Worm (Caenorhabditis elegans) whole organism, late embryonic: ENCODE results near the gene mrpl-51.

Source experiments
- K09A11.1 ChIP-seq: sonication (generic microtip); optimal IDR thresholded peaks from 2 replicates; lab custom pipeline; 2017; ENCODE audit warnings: antibody characterized with exemption, mild to moderate bottlenecking, missing genetic modification characterization, missing compliant biosample characterization; ENCODE audit not compliant: insufficient read depth
- T23F11.4 ChIP-seq: fragments of 200-800 bp; sonication (Bioruptor generic); optimal IDR thresholded peaks from 2 replicates; lab custom pipeline; 2018; ENCODE audit warnings: mild to moderate bottlenecking, missing genetic modification characterization, missing compliant biosample characterization
- Y22D7AL.16 ChIP-seq: sonication (generic microtip); optimal IDR thresholded peaks from 2 replicates; lab custom pipeline; 2016; ENCODE audit warnings: missing genetic modification characterization, missing compliant biosample characterization
- ama-1 ChIP-seq: fragments of 150-350 bp; optimal IDR thresholded peaks from 2 replicates; lab custom pipeline; 2014
- ceh-14 ChIP-seq: sonication (generic microtip); optimal IDR thresholded peaks from 2 replicates; lab custom pipeline; 2016; ENCODE audit warnings: missing genotype, missing genetic modification characterization, missing compliant biosample characterization
- ceh-18 ChIP-seq: sonication (generic microtip); optimal IDR thresholded peaks from 2 replicates; lab custom pipeline; 2016; ENCODE audit warnings: missing genetic modification characterization, missing compliant biosample characterization
- ceh-2 ChIP-seq: sonication (generic microtip); optimal IDR thresholded peaks from 2 replicates; lab custom pipeline; 2016; ENCODE audit warnings: missing genotype, missing genetic modification characterization, missing compliant biosample characterization
- ceh-24 ChIP-seq: sonication (generic microtip); optimal IDR thresholded peaks from 2 replicates; lab custom pipeline; 2016; ENCODE audit warnings: mild to moderate bottlenecking, missing genetic modification characterization, missing compliant biosample characterization
- ceh-31 ChIP-seq: sonication (generic microtip); optimal IDR thresholded peaks from 2 replicates; lab custom pipeline; 2016; ENCODE audit warnings: missing genetic modification characterization, missing compliant biosample characterization
- ceh-34 ChIP-seq: sonication (generic microtip); optimal IDR thresholded peaks from 2 replicates; lab custom pipeline; 2016; ENCODE audit warnings: mild to moderate bottlenecking, missing genetic modification characterization, missing compliant biosample characterization
- ceh-48 ChIP-seq: sonication (generic microtip); optimal IDR thresholded peaks from 2 replicates; lab custom pipeline; 2016; ENCODE audit warnings: missing genetic modification characterization, inconsistent platforms, missing compliant biosample characterization
- che-1 ChIP-seq: sonication (generic microtip); optimal IDR thresholded peaks from 2 replicates; lab custom pipeline; 2016; ENCODE audit warnings: mild to moderate bottlenecking, missing genetic modification characterization, missing compliant biosample characterization
- dmd-4 ChIP-seq: sonication (generic microtip); optimal IDR thresholded peaks from 2 replicates; lab custom pipeline; 2016; ENCODE audit warnings: borderline replicate concordance, missing genetic modification characterization, missing compliant biosample characterization
- elt-4 ChIP-seq: sonication (generic microtip); optimal IDR thresholded peaks from 2 replicates; lab custom pipeline; 2016; ENCODE audit warnings: missing genetic modification characterization, missing compliant biosample characterization
- ets-4 ChIP-seq: sonication (generic microtip); optimal IDR thresholded peaks from 2 replicates; lab custom pipeline; 2016; ENCODE audit warnings: missing genetic modification characterization, missing compliant biosample characterization
- fax-1 ChIP-seq: sonication (generic microtip); optimal IDR thresholded peaks from 2 replicates; lab custom pipeline; 2016; ENCODE audit warnings: missing genotype, missing genetic modification characterization, missing compliant biosample characterization
- hlh-15 ChIP-seq: sonication (generic microtip); optimal IDR thresholded peaks from 2 replicates; lab custom pipeline; 2016; ENCODE audit warnings: missing genetic modification characterization, missing compliant biosample characterization
- hlh-30 ChIP-seq: sonication (generic microtip); optimal IDR thresholded peaks from 2 replicates; lab custom pipeline; 2017; ENCODE audit warnings: antibody characterized with exemption, missing genetic modification characterization, missing compliant biosample characterization; ENCODE audit not compliant: insufficient read depth
- hlh-8 ChIP-seq: sonication (generic microtip); optimal IDR thresholded peaks from 2 replicates; lab custom pipeline; 2016; ENCODE audit warnings: missing genotype, missing genetic modification characterization, missing compliant biosample characterization
- lim-6 ChIP-seq: sonication (generic microtip); optimal IDR thresholded peaks from 2 replicates; lab custom pipeline; 2016; ENCODE audit warnings: missing genetic modification characterization, missing compliant biosample characterization
- lin-11 ChIP-seq: fragments of 200-800 bp; sonication (Bioruptor generic); optimal IDR thresholded peaks from 2 replicates; lab custom pipeline; 2018; ENCODE audit warnings: mild to moderate bottlenecking, missing genetic modification characterization, missing compliant biosample characterization
- nfya-1 ChIP-seq: sonication (generic microtip); optimal IDR thresholded peaks from 2 replicates; lab custom pipeline; 2017; ENCODE audit warnings: missing genetic modification characterization, mild to moderate bottlenecking, missing compliant biosample characterization, antibody characterized with exemption, moderate library complexity
- nhr-11 ChIP-seq: fragments of 150-350 bp; optimal IDR thresholded peaks from 2 replicates; lab custom pipeline; 2014; ENCODE audit warnings: missing biosample characterization, missing genetic modification characterization
- npax-4 ChIP-seq: sonication (generic microtip); optimal IDR thresholded peaks from 2 replicates; lab custom pipeline; 2016; ENCODE audit warnings: missing genetic modification characterization, missing compliant biosample characterization
- pag-3 ChIP-seq: sonication (generic microtip); optimal IDR thresholded peaks from 2 replicates; lab custom pipeline; 2016; ENCODE audit warnings: missing compliant biosample characterization, missing genetic modification characterization, borderline replicate concordance
- pax-1 ChIP-seq: fragments of 150-350 bp; optimal IDR thresholded peaks from 2 replicates; lab custom pipeline; 2014; ENCODE audit warnings: missing biosample characterization, missing genetic modification characterization
- pqm-1 ChIP-seq: sonication (generic microtip); optimal IDR thresholded peaks from 2 replicates; lab custom pipeline; 2016; ENCODE audit warnings: missing genetic modification characterization, missing compliant biosample characterization
- rnt-1 ChIP-seq: sonication (generic microtip); optimal IDR thresholded peaks from 2 replicates; lab custom pipeline; 2016; ENCODE audit warnings: missing genetic modification characterization, missing compliant biosample characterization
- sdc-2 ChIP-seq: sonication (generic microtip); optimal IDR thresholded peaks from 2 replicates; lab custom pipeline; 2016; ENCODE audit warnings: missing genotype, missing genetic modification characterization, missing compliant biosample characterization
- sox-2 ChIP-seq: fragments of 200-800 bp; sonication (Bioruptor generic); IDR thresholded peaks from 2 replicates; pipeline ENCODE4 v1.3.6; 2022; ENCODE audit warnings: missing genetic modification reagents, missing genetic modification characterization, missing compliant biosample characterization
- syd-9 ChIP-seq: sonication (generic microtip); optimal IDR thresholded peaks from 2 replicates; lab custom pipeline; 2016; ENCODE audit warnings: mild to moderate bottlenecking, missing genetic modification characterization, moderate library complexity, missing compliant biosample characterization
- tbx-2 ChIP-seq: sonication (generic microtip); optimal IDR thresholded peaks from 2 replicates; lab custom pipeline; 2016; ENCODE audit warnings: missing genetic modification characterization, missing compliant biosample characterization
- unc-55 ChIP-seq: sonication (generic microtip); optimal IDR thresholded peaks from 2 replicates; lab custom pipeline; 2017; ENCODE audit warnings: missing biosample characterization, missing genetic modification reagents, missing genetic modification characterization
- unc-86 ChIP-seq: sonication (generic microtip); optimal IDR thresholded peaks from 2 replicates; lab custom pipeline; 2016; ENCODE audit warnings: missing genetic modification characterization, missing compliant biosample characterization

Gene mrpl-51

ce11 chrIV:12010377-12010776 is 20.7 kb upstream of the mrpl-51 start:
- TF ChIP-seq fax-1 (tag; lab: Kevin White, UChicago) (no peak), syd-9 (tag; lab: Kevin White, UChicago) (peak; percentile 48), npax-4 (tag; lab: Kevin White, UChicago) (no peak), lim-6 (tag; lab: Kevin White, UChicago) (no peak), ceh-18 (tag; lab: Kevin White, UChicago) (peak; percentile 91), pag-3 (tag; lab: Kevin White, UChicago) (no peak), pax-1 (tag; lab: Kevin White, UChicago) (no peak), ceh-2 (tag; lab: Kevin White, UChicago) (peak; percentile 11), elt-4 (tag; lab: Kevin White, UChicago) (no peak), sox-2 (GFP tag; lab: Robert Waterston, UW) (no peak), tbx-2 (tag; lab: Kevin White, UChicago) (peak; percentile 38), unc-55 (GFP tag; lab: Kevin White, UChicago) (peak; percentile 45), unc-86 (no peak), ama-1 (lab: Kevin White, UChicago) (no peak), hlh-8 (tag; lab: Kevin White, UChicago) (peak; percentile 36), rnt-1 (tag; lab: Kevin White, UChicago) (peak; percentile 76), pqm-1 (tag; lab: Kevin White, UChicago) (no peak), che-1 (tag; lab: Kevin White, UChicago) (no peak), sdc-2 (tag; lab: Kevin White, UChicago) (peak; percentile 4), ceh-24 (tag; lab: Kevin White, UChicago) (no peak), hlh-30 (tag; lab: Kevin White, UChicago) (peak; percentile 6), Y22D7AL.16 (tag; lab: Kevin White, UChicago) (no peak), nfya-1 (tag; lab: Kevin White, UChicago) (peak; percentile 6), ceh-34 (tag; lab: Kevin White, UChicago) (peak; percentile 47), dmd-4 (tag; lab: Kevin White, UChicago) (peak; percentile 8), ceh-14 (tag; lab: Kevin White, UChicago) (peak; percentile 22), hlh-15 (tag; lab: Kevin White, UChicago) (no peak)

ce11 chrIV:12010859-12011258 is 20.3 kb upstream of the mrpl-51 start, which contains the start of the genes ZK617.26 and unc-22:
Gene ZK617.26, minus strand, starts transcription at chrIV:12010959.
Gene unc-22, minus strand, starts transcription at chrIV:12011007.
- no peak for TF ChIP-seq K09A11.1 (tag; lab: Kevin White, UChicago)
- TF ChIP-seq T23F11.4 (GFP tag; lab: Kevin White, UChicago) = no peak
- no peak for TF ChIP-seq hlh-15 (tag; lab: Kevin White, UChicago)
- no peak for TF ChIP-seq ets-4
- no peak for TF ChIP-seq ceh-2 (tag; lab: Kevin White, UChicago)
- no peak for TF ChIP-seq sdc-2 (tag; lab: Kevin White, UChicago)
- no peak for TF ChIP-seq hlh-8 (tag; lab: Kevin White, UChicago)
- no peak for TF ChIP-seq pag-3 (tag; lab: Kevin White, UChicago)
- no peak for TF ChIP-seq ceh-31 (tag; lab: Kevin White, UChicago)
- no peak for TF ChIP-seq ceh-14 (tag; lab: Kevin White, UChicago)
- TF ChIP-seq lin-11 (tag; lab: Kevin White, UChicago) = no peak
- no peak for TF ChIP-seq npax-4 (tag; lab: Kevin White, UChicago)

- TF ChIP-seq ceh-18 (tag; lab: Kevin White, UChicago) (peak; percentile 33), che-1 (tag; lab: Kevin White, UChicago) (no peak), ceh-48 (tag; lab: Kevin White, UChicago) (no peak), nfya-1 (tag; lab: Kevin White, UChicago) (peak; percentile 8), ceh-14 (tag; lab: Kevin White, UChicago) (peak; percentile 36), pqm-1 (tag; lab: Kevin White, UChicago) (no peak), nhr-11 (tag; lab: Kevin White, UChicago) (no peak), unc-55 (GFP tag; lab: Kevin White, UChicago) (peak; percentile 51), rnt-1 (tag; lab: Kevin White, UChicago) (peak; percentile 71)
Observed at ce11 chrIV:12012439-12013003, 18.6 kb upstream of the mrpl-51 start.
